Worm (Caenorhabditis elegans) whole organism, L3 larva: ENCODE data around the gene grk-2.

Experiments
- ceh-82 ChIP-seq: fragments of 150-350 bp; optimal IDR thresholded peaks from 2 replicates; lab custom pipeline; 2014; ENCODE audit warnings: missing biosample characterization, missing genetic modification characterization
- egl-27 ChIP-seq: sonication (generic microtip); optimal IDR thresholded peaks from 4 replicates; lab custom pipeline; 2017; ENCODE audit warnings: missing biosample characterization, missing genetic modification reagents, missing genetic modification characterization
- elt-3 ChIP-seq, 3 experiments: fragments of 150-350 bp in 1 of 3; sonication (generic microtip) in 2 of 3; optimal IDR thresholded peaks; 2 replicates in 2 of 3; 4 replicates in 1 of 3; lab custom pipeline; 2014 to 2017; ENCODE audit warnings: missing biosample characterization in 3 of 3, missing genetic modification characterization in 3 of 3
- fkh-10 ChIP-seq: sonication (generic microtip); optimal IDR thresholded peaks from 2 replicates; lab custom pipeline; 2017; ENCODE audit warnings: missing biosample characterization, missing genetic modification reagents, missing genetic modification characterization
- mdl-1 ChIP-seq: fragments of 150-350 bp; optimal IDR thresholded peaks from 2 replicates; lab custom pipeline; 2014; ENCODE audit warnings: missing biosample characterization, missing genetic modification characterization
- pha-4 ChIP-seq: fragments of 150-350 bp; optimal IDR thresholded peaks from 2 replicates; lab custom pipeline; 2014; ENCODE audit warnings: missing biosample characterization, missing genetic modification reagents, missing genetic modification characterization
- skn-1 ChIP-seq: fragments of 150-350 bp; optimal IDR thresholded peaks from 2 replicates; lab custom pipeline; 2014; ENCODE audit warnings: missing biosample characterization, missing genetic modification characterization
- unc-39 ChIP-seq: sonication (generic microtip); optimal IDR thresholded peaks from 4 replicates; lab custom pipeline; 2017; ENCODE audit warnings: missing biosample characterization, missing genetic modification characterization
- ztf-11 ChIP-seq: fragments of 150-350 bp; optimal IDR thresholded peaks from 2 replicates; lab custom pipeline; 2014; ENCODE audit warnings: missing biosample characterization, missing genetic modification characterization

ce11 chrIII:658357-658756, 17.6 kb upstream of the grk-2 start, which contains the start of gene C09F5.1:
- TF ChIP-seq fkh-10 (GFP tag; lab: Kevin White, UChicago) (no peak), unc-39 (no peak), mdl-1 (tag; lab: Kevin White, UChicago) (no peak), elt-3 (tag; optimal IDR thresholded peaks at IDR 0.05; lab: Kevin White, UChicago) (no peak), ztf-11 (tag; lab: Kevin White, UChicago) (no peak), ceh-82 (tag; lab: Kevin White, UChicago) (no peak), skn-1 (tag; lab: Kevin White, UChicago) (no peak), egl-27 (tag; lab: Kevin White, UChicago) (no peak), pha-4 (tag; lab: Kevin White, UChicago) (no peak)
